Fruit fly (Drosophila melanogaster): ENCODE results near the gene CG7382.

The CG7382 gene

dm6 chr2L:5546518-5547287, 27.0 kb upstream of the CG7382 start, which contains the start of gene Oscillin (continued):
- TF ChIP-seq Blimp-1 (GFP tag; optimal IDR thresholded peaks at IDR 0.05) = peak; percentile 100
- peak; percentile 74 for TF ChIP-seq Hsf (GFP tag; optimal IDR thresholded peaks at IDR 0.05)
- TF ChIP-seq dimm (GFP tag; IDR thresholded peaks at IDR 0.05) = no peak
- peak; percentile 61 for TF ChIP-seq kah (GFP tag; optimal IDR thresholded peaks at IDR 0.05)
- TF ChIP-seq Oaz (GFP tag; IDR thresholded peaks at IDR 0.05) = no peak; the same call in none of the 2 replicates
- peak; percentile 31 for TF ChIP-seq CG31388 (GFP tag; optimal IDR thresholded peaks at IDR 0.05)
- TF ChIP-seq ham (GFP tag; IDR thresholded peaks at IDR 0.05) = no peak
- TF ChIP-seq toy (GFP tag; IDR thresholded peaks at IDR 0.05) = 0 out of 2 replicates have a peak, but pooled peaks have one; percentile 38
- TF ChIP-seq CG14710 (tag; optimal IDR thresholded peaks at IDR 0.05) = peak; percentile 89
- TF ChIP-seq NFAT (GFP tag; IDR thresholded peaks at IDR 0.05) = peak; percentile 49; the same call in 1 of the 2 replicates
- TF ChIP-seq CTCF (GFP tag; optimal IDR thresholded peaks at IDR 0.05) = peak; percentile 12
- peak; percentile 74 for TF ChIP-seq Fer2 (tag; optimal IDR thresholded peaks at IDR 0.05)
- no peak for TF ChIP-seq da (GFP tag; optimal IDR thresholded peaks at IDR 0.05)
- peak; percentile 54; the same call in 1 of the 2 replicates for TF ChIP-seq CG17612 (GFP tag; IDR thresholded peaks at IDR 0.05)
- TF ChIP-seq CG18262 (tag; optimal IDR thresholded peaks at IDR 0.05) = peak; percentile 93
- peak; percentile 45; the same call in 2 of the 3 replicates for TF ChIP-seq CG34224 (GFP tag; IDR thresholded peaks at IDR 0.05; ENCODE audit: partially characterized antibody)
- TF ChIP-seq danr (GFP tag; IDR thresholded peaks at IDR 0.05) = 0 out of 2 replicates have a peak, but pooled peaks have one; percentile 7
- TF ChIP-seq CG11695 (GFP tag; IDR thresholded peaks at IDR 0.05) = peak; percentile 90
- no peak for TF ChIP-seq CHES-1-like (GFP tag; optimal IDR thresholded peaks at IDR 0.05)
- peak; percentile 61 for TF ChIP-seq CG15514 (GFP tag; optimal IDR thresholded peaks at IDR 0.05)
- no peak for TF ChIP-seq bowl (GFP tag; IDR thresholded peaks at IDR 0.05)
- 0 out of 3 replicates have a peak, but pooled peaks have one; percentile 25 for TF ChIP-seq CG2199 (GFP tag; IDR thresholded peaks at IDR 0.05)
- TF ChIP-seq CG8765 (GFP tag; IDR thresholded peaks at IDR 0.05) = no peak
- peak; percentile 35 for TF ChIP-seq CG7271 (tag; optimal IDR thresholded peaks at IDR 0.05)
- TF ChIP-seq Antp (GFP tag; optimal IDR thresholded peaks at IDR 0.05) = peak; percentile 35
- peak; percentile 40 for TF ChIP-seq corto (GFP tag; optimal IDR thresholded peaks at IDR 0.05)
- no peak for TF ChIP-seq Atf6 (GFP tag; IDR thresholded peaks at IDR 0.05)
- no peak for TF ChIP-seq GATAe (GFP tag; conservative IDR thresholded peaks at IDR 0.05)
- peak; percentile 28 for TF ChIP-seq CG2202 (tag; optimal IDR thresholded peaks at IDR 0.05)
- peak; percentile 76 for TF ChIP-seq CG30403 (GFP tag; optimal IDR thresholded peaks at IDR 0.05)
- TF ChIP-seq br (optimal IDR thresholded peaks at IDR 0.05) = no peak
- no peak for TF ChIP-seq HLHmδ (GFP tag; optimal IDR thresholded peaks at IDR 0.05)
- TF ChIP-seq CG17328 (GFP tag; IDR thresholded peaks at IDR 0.05) = peak; percentile 66
- TF ChIP-seq CG10321 (GFP tag; IDR thresholded peaks at IDR 0.05) = no peak
- peak; percentile 62 for TF ChIP-seq slou (GFP tag; optimal IDR thresholded peaks at IDR 0.05)
- peak; percentile 4 for TF ChIP-seq CG13123 (GFP tag; optimal IDR thresholded peaks at IDR 0.05)
- TF ChIP-seq CG3163 (GFP tag; optimal IDR thresholded peaks at IDR 0.05) = no peak
- peak; percentile 58 for TF ChIP-seq CG15696 (tag; optimal IDR thresholded peaks at IDR 0.05)
- TF ChIP-seq sens (GFP tag) = peak; percentile 87
- no peak for TF ChIP-seq Dip2 (GFP tag; IDR thresholded peaks at IDR 0.05)
- TF ChIP-seq sim (GFP tag; IDR thresholded peaks at IDR 0.05) = peak; percentile 71
- no peak for TF ChIP-seq CkIIα-i1 (GFP tag; IDR thresholded peaks at IDR 0.05)
- TF ChIP-seq CG9797 (GFP tag; optimal IDR thresholded peaks at IDR 0.05) = no peak
- no peak for TF ChIP-seq pb (GFP tag; optimal IDR thresholded peaks at IDR 0.05)
- peak; percentile 69 for TF ChIP-seq Deaf1 (tag; optimal IDR thresholded peaks at IDR 0.05)
- TF ChIP-seq CG6854 (GFP tag; optimal IDR thresholded peaks at IDR 0.05) = peak; percentile 58
- TF ChIP-seq gcm2 (GFP tag; optimal IDR thresholded peaks at IDR 0.05) = no peak
- no peak; the same call in none of the 2 replicates for TF ChIP-seq seq (GFP tag; IDR thresholded peaks at IDR 0.05)
- TF ChIP-seq CG10147 (GFP tag; optimal IDR thresholded peaks at IDR 0.05) = peak; percentile 73
- peak in 1 of 2 experiments; percentile 96 for TF ChIP-seq Hr78 (GFP tag; optimal IDR thresholded peaks at IDR 0.05)
- TF ChIP-seq CG30431 (GFP tag; optimal IDR thresholded peaks at IDR 0.05) = peak; percentile 45

All from whole organism, embryonic.